Fruit fly (Drosophila melanogaster) whole organism, embryonic: ENCODE results near the gene v.

Experiments used
- Aef1 ChIP-seq: fragments of 200-800 bp; sonication (Bioruptor generic); IDR thresholded peaks from 3 replicates; pipeline ENCODE4 v1.3.6; 2022; ENCODE audit warnings: missing biosample characterization, missing genetic modification characterization
- CG11723 ChIP-seq: fragments of 200-800 bp; sonication (Bioruptor generic); optimal IDR thresholded peaks from 2 replicates; lab custom pipeline; 2017; ENCODE audit warnings: missing biosample characterization, mild to moderate bottlenecking, missing genetic modification characterization
- CG33557 ChIP-seq: fragments of 200-800 bp; sonication (Bioruptor generic); optimal IDR thresholded peaks from 2 replicates; lab custom pipeline; 2019; ENCODE audit warnings: missing biosample characterization, mild to moderate bottlenecking, missing genetic modification characterization, moderate library complexity
- ara ChIP-seq: fragments of 200-800 bp; sonication (Bioruptor generic); IDR thresholded peaks from 2 replicates; pipeline ENCODE4 v1.3.6; 2022; ENCODE audit warnings: missing biosample characterization, missing genetic modification characterization

dm6 chrX:10952386-10952785 lies 28.6 kb downstream of the v start, which contains the start of gene Rab9Fb:
- no peak for TF ChIP-seq CG11723 (GFP tag; lab: Kevin White, UChicago)
- no peak for TF ChIP-seq CG33557 (GFP tag; lab: Kevin White, UChicago)
- TF ChIP-seq Aef1 (GFP tag; lab: Robert Waterston, UW): no peak
- no peak for TF ChIP-seq ara (GFP tag; lab: Robert Waterston, UW)
